Worm (Caenorhabditis elegans): ENCODE results near the gene msd-4.

DNA sequence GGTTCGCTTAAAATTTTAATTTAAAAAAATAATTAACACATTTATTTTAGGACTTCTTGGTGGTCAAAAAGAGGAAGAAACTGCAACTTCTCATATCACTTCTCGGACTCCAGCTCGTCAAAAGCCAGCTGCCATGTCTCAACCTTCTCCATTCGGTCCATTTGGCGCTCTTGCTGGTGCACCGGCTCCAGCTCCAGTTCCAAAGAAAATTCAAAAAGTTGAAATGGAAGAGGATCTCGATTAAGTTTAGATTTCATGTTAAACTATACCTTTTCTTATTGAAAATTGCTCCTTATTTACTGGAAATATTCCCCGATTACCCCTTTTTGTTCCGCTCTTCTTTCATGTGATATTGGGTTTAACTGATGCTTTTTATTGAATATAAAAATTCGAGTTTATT is 45.2 kb upstream of the msd-4 start:
- TF ChIP-seq odd-2 (tag; optimal IDR thresholded peaks at IDR 0.05) (no peak), unc-86 (tag; optimal IDR thresholded peaks at IDR 0.05) (no peak), gmeb-2 (tag; optimal IDR thresholded peaks at IDR 0.05) (no peak), pha-4 (tag; optimal IDR thresholded peaks at IDR 0.05) (no peak), unc-3 (GFP tag; conservative IDR thresholded peaks at IDR 0.05) (no peak), unc-3 (tag; optimal IDR thresholded peaks at IDR 0.05) (no peak), ceh-48 (tag; optimal IDR thresholded peaks at IDR 0.05) (no peak), ama-1 (optimal IDR thresholded peaks at IDR 0.05) (no peak), fkh-10 (GFP tag; optimal IDR thresholded peaks at IDR 0.05) (no peak)
